Worm (Caenorhabditis elegans): ENCODE results near the gene F28A12.3.
A peak's percentile ranks its signal among the peaks of the same experiment; 100 is the strongest.

The F28A12.3 gene

DNA sequence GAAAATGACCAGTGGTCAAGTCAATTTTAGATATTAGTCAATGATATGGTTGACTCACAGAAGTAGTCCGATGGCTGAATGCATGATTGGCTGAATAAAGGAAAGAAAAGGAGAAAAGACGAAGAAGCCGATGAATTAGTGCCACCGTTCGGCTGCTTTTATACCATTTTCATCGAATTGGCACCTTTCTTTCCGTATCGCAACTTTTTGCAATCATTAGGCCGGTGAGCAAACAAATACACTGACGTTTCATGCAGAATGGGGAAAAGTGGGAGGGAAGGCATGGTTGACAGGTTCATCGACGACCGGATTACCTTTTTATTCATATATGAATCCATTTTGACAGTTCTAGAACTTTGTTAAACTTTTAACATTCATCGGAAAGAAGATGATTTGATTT lies 20.0 kb downstream of the F28A12.3 start, which contains the start of gene idpc-2:
Gene idpc-2, minus strand, starts transcription at position 101 of the 400 bp plus-strand sequence.
- TF ChIP-seq bed-2 (GFP tag; IDR thresholded peaks at IDR 0.05) (no peak), lir-1 (GFP tag; conservative IDR thresholded peaks at IDR 0.05) (no peak), mcd-1 (GFP tag; IDR thresholded peaks at IDR 0.05) (no peak), chd-7 (tag; optimal IDR thresholded peaks at IDR 0.05) (no peak), attf-5 (GFP tag; optimal IDR thresholded peaks at IDR 0.05) (no peak), snpc-3.4 (tag; optimal IDR thresholded peaks at IDR 0.05) (no peak), hrde-1 (tag; optimal IDR thresholded peaks at IDR 0.05; ENCODE audit: borderline replicate concordance) (no peak), ceh-91 (GFP tag; IDR thresholded peaks at IDR 0.05) (no peak), rcor-1 (GFP tag; IDR thresholded peaks at IDR 0.05) (no peak), Y95B8A.8 (GFP tag; IDR thresholded peaks at IDR 0.05) (no peak), hlh-26 (GFP tag; conservative IDR thresholded peaks at IDR 0.05) (no peak), nhr-179 (tag; optimal IDR thresholded peaks at IDR 0.05) (no peak), ceh-27 (GFP tag; optimal IDR thresholded peaks at IDR 0.05) (no peak), attf-6 (GFP tag; IDR thresholded peaks at IDR 0.05) (no peak), let-526 (GFP tag; IDR thresholded peaks at IDR 0.05) (no peak), nhr-120 (GFP tag; IDR thresholded peaks at IDR 0.05) (no peak), lsl-1 (GFP tag; optimal IDR thresholded peaks at IDR 0.05) (no peak), ztf-26 (tag; optimal IDR thresholded peaks at IDR 0.05) (no peak), ztf-6 (GFP tag; IDR thresholded peaks at IDR 0.05) (no peak)

DNA sequence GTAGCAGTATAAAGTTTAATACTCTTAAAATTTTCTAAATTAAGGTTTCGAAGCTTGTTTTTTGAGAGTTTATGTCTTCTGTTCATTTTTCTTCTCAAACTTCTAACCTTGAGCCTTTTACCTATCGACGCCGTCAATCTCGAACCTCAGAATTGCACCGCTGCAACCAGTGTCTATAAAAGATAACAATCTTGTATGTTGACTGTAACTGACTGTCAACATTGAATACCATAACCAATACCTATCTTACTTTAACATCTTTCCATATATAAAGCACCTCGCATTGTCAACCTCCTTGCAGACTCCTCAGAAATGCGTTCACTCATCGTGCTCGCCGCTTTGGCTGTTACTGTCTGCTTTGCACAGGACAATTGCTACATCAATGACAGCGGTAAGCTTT lies 22.4 kb downstream of the F28A12.3 start, which contains the start of gene grd-5:
Gene grd-5, plus strand, starts transcription at position 295 of the 400 bp plus-strand sequence.
- TF ChIP-seq ekl-4 (GFP tag; IDR thresholded peaks at IDR 0.05) (no peak), mes-4 (tag; optimal IDR thresholded peaks at IDR 0.05) (no peak), hmg-1.2 (GFP tag; IDR thresholded peaks at IDR 0.05) (no peak), lin-40 (tag; optimal IDR thresholded peaks at IDR 0.05) (no peak), bed-1 (GFP tag; IDR thresholded peaks at IDR 0.05) (no peak)

ce11 chrV:8615711-8616110 lies 25.5 kb downstream of the F28A12.3 start:
- peak; percentile 23 for TF ChIP-seq him-1 (tag; optimal IDR thresholded peaks at IDR 0.05)
- TF ChIP-seq F57C9.4 (tag; optimal IDR thresholded peaks at IDR 0.05) = no peak
- 0 out of 2 replicates have a peak, but pooled peaks have one; percentile 16 for TF ChIP-seq B0336.3 (GFP tag; IDR thresholded peaks at IDR 0.05)
- peak; percentile 22; the same call in 1 of the 2 replicates for TF ChIP-seq ekl-4 (GFP tag; IDR thresholded peaks at IDR 0.05)
- TF ChIP-seq madf-3 (GFP tag; IDR thresholded peaks at IDR 0.05) = 0 out of 2 replicates have a peak, but pooled peaks have one; percentile 29

- TF ChIP-seq F23B12.7 (tag; optimal IDR thresholded peaks at IDR 0.05; ENCODE audit: insufficient read depth) (peak; percentile 23), rpc-1 (optimal IDR thresholded peaks at IDR 0.05) (no peak), rpc-1 (tag; optimal IDR thresholded peaks at IDR 0.05) (no peak), zfh-2 (GFP tag; conservative IDR thresholded peaks at IDR 0.05) (0 out of 2 replicates have a peak, but pooled peaks have one; percentile 8), pha-4 (tag; optimal IDR thresholded peaks at IDR 0.05) (peak; percentile 68), B0336.3 (GFP tag; IDR thresholded peaks at IDR 0.05) (0 out of 2 replicates have a peak, but pooled peaks have one; percentile 18), Y67H2A.10 (GFP tag; conservative IDR thresholded peaks at IDR 0.05) (no peak), nhr-80 (tag; optimal IDR thresholded peaks at IDR 0.05) (peak; percentile 67), aptf-3 (GFP tag; IDR thresholded peaks at IDR 0.05) (0 out of 2 replicates have a peak, but pooled peaks have one; percentile 23), ZK185.1 (tag; optimal IDR thresholded peaks at IDR 0.05; ENCODE audit: poor library complexity, severe bottlenecking) (peak; percentile 10)
These were observed 30.3 kb downstream of the F28A12.3 start, which contains the start of gene fip-4 for ce11 chrV:8610633-8611404. fip-4 (minus strand) TSS chrV:8611268.
